Fruit fly (Drosophila melanogaster): ENCODE results near the gene CG2930.

Gene CG2930

dm6 chrX:3838648-3839047, 30.1 kb upstream of the CG2930 start (continued):
- TF ChIP-seq D (optimal IDR thresholded peaks at IDR 0.05) (no peak), D (GFP tag; optimal IDR thresholded peaks at IDR 0.05) (peak; percentile 67), CG11723 (GFP tag; optimal IDR thresholded peaks at IDR 0.05) (peak; percentile 75), Eip74EF (GFP tag; optimal IDR thresholded peaks at IDR 0.05) (peak in 1 of 2 experiments; percentile 72), CG1233 (GFP tag; optimal IDR thresholded peaks at IDR 0.05) (peak; percentile 78), corto (GFP tag; optimal IDR thresholded peaks at IDR 0.05) (no peak), CG10267 (tag; optimal IDR thresholded peaks at IDR 0.05) (peak; percentile 75), pfk (GFP tag; optimal IDR thresholded peaks at IDR 0.05) (no peak), CG13424 (tag; optimal IDR thresholded peaks at IDR 0.05) (peak; percentile 87), CG6272 (GFP tag; IDR thresholded peaks at IDR 0.05) (peak; percentile 70), nerfin-2 (GFP tag; IDR thresholded peaks at IDR 0.05; ENCODE audit: partially characterized antibody) (no peak), Deaf1 (tag; optimal IDR thresholded peaks at IDR 0.05) (peak; percentile 25), CG31224 (GFP tag; IDR thresholded peaks at IDR 0.05) (peak; percentile 64), Asciz (GFP tag; optimal IDR thresholded peaks at IDR 0.05) (peak; percentile 78), ase (GFP tag; IDR thresholded peaks at IDR 0.05) (peak; percentile 73; the same call in 2 of the 3 replicates), Hey (tag; optimal IDR thresholded peaks at IDR 0.05) (peak; percentile 19), hb (GFP tag; IDR thresholded peaks at IDR 0.05; ENCODE audit: partially characterized antibody) (no peak), chn (GFP tag; optimal IDR thresholded peaks at IDR 0.05) (peak; percentile 84), trem (tag; optimal IDR thresholded peaks at IDR 0.05) (peak; percentile 41), dmrt11E (tag; optimal IDR thresholded peaks at IDR 0.05) (peak; percentile 77), Nf-YC (tag; optimal IDR thresholded peaks at IDR 0.05) (peak; percentile 64), CG11247 (GFP tag; IDR thresholded peaks at IDR 0.05) (peak; percentile 69), cwo (GFP tag; optimal IDR thresholded peaks at IDR 0.05) (peak; percentile 62), CG10979 (tag; optimal IDR thresholded peaks at IDR 0.05) (peak; percentile 71), CG5953 (GFP tag; IDR thresholded peaks at IDR 0.05) (peak; percentile 68), wek (GFP tag; optimal IDR thresholded peaks at IDR 0.05) (peak; percentile 79), ftz-f1 (GFP tag; optimal IDR thresholded peaks at IDR 0.05) (no peak), CG18619 (GFP tag; optimal IDR thresholded peaks at IDR 0.05) (peak; percentile 76), CG8388 (GFP tag; optimal IDR thresholded peaks at IDR 0.05) (peak; percentile 67)

dm6 chrX:3840962-3841361, 27.8 kb upstream of the CG2930 start:
- TF ChIP-seq CG4328 (GFP tag; optimal IDR thresholded peaks at IDR 0.05), result no peak
- no peak for TF ChIP-seq fd96Cb (tag; optimal IDR thresholded peaks at IDR 0.05)
- TF ChIP-seq CG32767 (GFP tag; IDR thresholded peaks at IDR 0.05), result peak; percentile 65; the same call in 1 of the 2 replicates
- TF ChIP-seq CG3163 (GFP tag; optimal IDR thresholded peaks at IDR 0.05), result peak; percentile 79
- TF ChIP-seq stwl (tag; optimal IDR thresholded peaks at IDR 0.05), result no peak
- peak; percentile 38 for TF ChIP-seq mirr (GFP tag; optimal IDR thresholded peaks at IDR 0.05)
- no peak for TF ChIP-seq Hmr (GFP tag; optimal IDR thresholded peaks at IDR 0.05)
- no peak for TF ChIP-seq wek (GFP tag; optimal IDR thresholded peaks at IDR 0.05)
- TF ChIP-seq Mrtf (GFP tag; IDR thresholded peaks at IDR 0.05), result no peak
- TF ChIP-seq CG12071 (GFP tag; optimal IDR thresholded peaks at IDR 0.05), result no peak
- no peak for TF ChIP-seq CG4854 (GFP tag; optimal IDR thresholded peaks at IDR 0.05)
- TF ChIP-seq tx (GFP tag; optimal IDR thresholded peaks at IDR 0.05), result no peak
- TF ChIP-seq CG6175 (GFP tag; IDR thresholded peaks at IDR 0.05), result 0 out of 3 replicates have a peak, but pooled peaks have one; percentile 44
- no peak for TF ChIP-seq CG11504 (tag; optimal IDR thresholded peaks at IDR 0.05)
- peak; percentile 24 for TF ChIP-seq CG34376 (GFP tag; optimal IDR thresholded peaks at IDR 0.05)
- TF ChIP-seq chinmo (GFP tag; IDR thresholded peaks at IDR 0.05; ENCODE audit: partially characterized antibody), result 0 out of 4 replicates have a peak, but pooled peaks have one; percentile 77
- peak; percentile 37 for TF ChIP-seq nom (GFP tag; optimal IDR thresholded peaks at IDR 0.05)
- TF ChIP-seq kni (GFP tag; optimal IDR thresholded peaks at IDR 0.05), result peak; percentile 79
- no peak for TF ChIP-seq CG18262 (tag; optimal IDR thresholded peaks at IDR 0.05)
- peak; percentile 60 for TF ChIP-seq cg (GFP tag; optimal IDR thresholded peaks at IDR 0.05)
- peak; percentile 42; the same call in 1 of the 2 replicates for TF ChIP-seq bowl (GFP tag; IDR thresholded peaks at IDR 0.05)
- no peak for TF ChIP-seq CG30020 (tag; optimal IDR thresholded peaks at IDR 0.05)

All from whole organism, embryonic.